Worm (Caenorhabditis elegans): Measurements from ENCODE around the gene ZC317.6.
"Not testable (repeated sequence)": the region's sequence is repeated elsewhere in the genome, so short reads cannot be mapped to it uniquely, and the experiment has no call there.

ce11 chrV:5468489-5468888 is at the start of gene ZC317.6:
- TF ChIP-seq flt-1 (GFP tag; IDR thresholded peaks at IDR 0.05); ref-1 (GFP tag; conservative IDR thresholded peaks at IDR 0.05); cog-1 (tag; optimal IDR thresholded peaks at IDR 0.05); med-1 (GFP tag; optimal IDR thresholded peaks at IDR 0.05; ENCODE audit: insufficient read depth); tab-1 (GFP tag; IDR thresholded peaks at IDR 0.05); klf-2 (GFP tag; conservative IDR thresholded peaks at IDR 0.05); ztf-23 (GFP tag; IDR thresholded peaks at IDR 0.05); T22C8.4 (GFP tag; IDR thresholded peaks at IDR 0.05); ztf-29 (GFP tag; IDR thresholded peaks at IDR 0.05): not testable (repeated sequence)

Measured in whole organism, midembryonic.